Fruit fly (Drosophila melanogaster): ENCODE results near the gene CG15864.

CG15864 gene

dm6 chr3R:8248138-8248537 is at the start of gene CG15864:
TSS of gene CG15864 (plus strand) at chr3R:8248438.
- TF ChIP-seq CTCF (optimal IDR thresholded peaks at IDR 0.05): no peak
- TF ChIP-seq CG8478 (optimal IDR thresholded peaks at IDR 0.05): no peak

- TF ChIP-seq CG8478 (optimal IDR thresholded peaks at IDR 0.05) (no peak), CTCF (optimal IDR thresholded peaks at IDR 0.05) (no peak)
Measured at dm6 chr3R:8203367-8203766, 44.9 kb upstream of the CG15864 start.

DNA sequence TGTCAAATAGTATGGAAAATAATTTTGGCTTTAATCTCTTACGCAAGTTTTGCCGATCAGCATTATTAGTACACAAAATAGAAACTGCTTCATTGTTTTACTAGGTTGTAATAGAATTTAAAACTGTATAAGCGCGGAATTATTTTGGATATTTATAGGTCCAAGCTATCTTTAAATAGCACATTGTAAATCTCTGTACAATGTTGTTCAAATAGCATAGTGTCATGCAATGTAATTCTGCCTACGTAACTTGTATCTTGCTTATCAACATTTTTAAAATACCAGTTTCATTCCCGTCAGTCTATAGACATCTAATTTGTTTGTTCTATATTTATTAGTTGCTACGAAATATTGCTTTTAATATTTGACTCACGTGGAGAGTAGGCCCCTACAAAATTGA is 43.5 kb upstream of the CG15864 start, which contains the start of gene CheA84a:
TSS of gene CheA84a (minus strand) at position 101 of the 400 bp plus-strand sequence.
- no peak for TF ChIP-seq CTCF (optimal IDR thresholded peaks at IDR 0.05)
- TF ChIP-seq CG8478 (optimal IDR thresholded peaks at IDR 0.05): no peak

- no peak for TF ChIP-seq CG8478 (optimal IDR thresholded peaks at IDR 0.05)
- no peak for TF ChIP-seq CTCF (optimal IDR thresholded peaks at IDR 0.05)
Measured at dm6 chr3R:8205292-8205893, 42.8 kb upstream of the CG15864 start.

DNA sequence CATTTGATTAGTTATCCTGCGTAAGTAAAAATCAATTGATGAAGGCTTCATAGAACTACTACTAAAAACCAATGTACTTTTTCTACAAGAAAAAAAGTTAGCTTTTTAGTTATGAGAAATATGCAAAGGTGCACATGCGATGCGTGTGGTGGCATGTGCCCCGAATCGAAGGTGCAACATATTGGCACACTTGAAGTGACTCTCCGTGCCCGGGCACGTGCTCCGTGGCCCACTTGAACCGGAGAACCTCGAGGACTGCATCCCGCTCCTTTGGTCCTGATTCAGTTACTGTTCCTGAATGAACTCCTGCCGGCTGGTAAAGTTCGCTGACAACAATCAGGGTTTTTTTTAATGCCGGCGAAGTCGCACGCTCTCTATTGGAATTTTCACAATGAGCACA is 42.2 kb upstream of the CG15864 start:
- TF ChIP-seq CTCF (optimal IDR thresholded peaks at IDR 0.05) (no peak), CG8478 (optimal IDR thresholded peaks at IDR 0.05) (no peak)

DNA sequence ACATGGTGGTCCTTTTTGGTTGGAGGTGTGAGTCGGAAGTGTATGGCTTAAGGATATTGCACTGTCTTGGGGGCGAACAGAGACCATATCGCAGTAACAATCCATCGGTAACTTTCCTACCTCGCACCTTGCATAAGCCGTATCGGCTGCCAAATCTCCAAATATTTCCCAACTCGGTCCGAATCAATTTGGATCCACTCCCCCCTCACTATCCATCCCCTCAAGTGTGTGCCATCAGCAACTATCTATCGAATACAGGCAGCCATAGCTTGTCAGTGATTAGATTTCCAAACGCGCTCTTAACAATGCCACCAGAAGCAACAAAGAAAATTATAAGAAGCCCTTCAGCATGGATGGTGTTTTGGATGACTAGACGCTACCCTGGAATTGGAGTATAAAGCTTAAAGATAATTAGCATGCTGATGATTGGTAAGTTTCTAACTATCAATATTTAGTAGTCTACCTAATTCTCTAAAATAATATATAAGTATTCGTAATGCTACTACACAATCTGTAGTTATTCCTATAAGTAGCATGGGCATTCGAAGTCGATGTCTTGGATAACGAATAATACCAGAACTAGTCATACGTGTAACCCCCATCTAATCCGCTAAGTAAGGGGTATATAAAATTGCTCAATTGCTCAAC is 41.5 kb upstream of the CG15864 start:
- TF ChIP-seq CG8478 (optimal IDR thresholded peaks at IDR 0.05) (no peak), CTCF (optimal IDR thresholded peaks at IDR 0.05) (no peak)

dm6 chr3R:8207276-8207654 is 41.0 kb upstream of the CG15864 start:
- TF ChIP-seq CG8478 (optimal IDR thresholded peaks at IDR 0.05): no peak

dm6 chr3R:8208378-8209021 is 39.7 kb upstream of the CG15864 start:
- TF ChIP-seq CG8478 (optimal IDR thresholded peaks at IDR 0.05) (no peak), CTCF (optimal IDR thresholded peaks at IDR 0.05) (no peak)

DNA sequence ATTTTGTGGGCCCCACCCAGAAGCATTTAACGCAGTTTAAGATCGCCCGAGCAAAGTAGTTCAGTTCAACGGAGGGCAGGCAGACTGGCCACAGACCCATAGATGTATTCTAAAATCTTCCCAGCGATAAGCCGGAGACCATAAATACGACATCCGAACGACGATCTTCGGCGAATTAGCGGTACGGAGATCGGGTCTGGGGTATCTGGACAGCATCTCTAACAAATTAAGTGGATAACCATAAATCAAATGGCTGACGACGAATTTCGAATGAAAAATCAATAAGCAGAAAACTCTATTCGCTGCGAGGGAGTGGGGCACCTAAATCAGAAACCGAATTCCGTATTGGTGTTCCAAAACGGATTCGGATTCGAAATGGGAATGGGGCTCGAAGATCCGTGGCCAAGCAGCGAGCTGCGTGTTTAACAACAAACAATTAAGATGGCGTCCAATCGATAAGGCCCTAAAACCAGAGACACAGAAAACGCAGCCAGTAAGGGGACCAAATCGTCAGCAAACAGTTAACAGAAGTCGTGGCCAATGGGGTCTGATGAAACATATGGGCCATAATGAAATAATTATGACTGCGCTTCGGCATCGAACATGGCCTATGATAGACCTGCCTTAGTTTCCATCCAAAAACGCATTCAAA is 37.3 kb upstream of the CG15864 start:
- TF ChIP-seq CG8478 (optimal IDR thresholded peaks at IDR 0.05): no peak

DNA sequence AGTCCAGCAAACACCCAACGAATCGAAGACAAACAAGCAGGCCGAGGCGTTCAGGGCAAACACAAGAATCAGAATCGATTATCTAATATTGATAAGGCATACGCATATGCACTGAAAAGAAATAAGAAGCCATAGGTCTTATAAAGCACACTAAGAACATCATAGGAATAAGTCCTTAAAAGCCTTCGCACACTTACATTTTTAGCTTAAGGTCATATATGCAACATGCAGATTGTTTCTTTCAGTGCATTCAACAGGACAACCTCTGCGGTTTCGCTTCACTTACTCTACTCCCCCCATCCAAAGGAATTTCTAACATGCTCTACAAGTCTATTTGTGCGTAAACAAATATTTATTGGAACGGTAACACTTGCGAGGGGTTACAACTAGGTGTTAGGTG is 35.6 kb upstream of the CG15864 start:
- no peak for TF ChIP-seq CG8478 (optimal IDR thresholded peaks at IDR 0.05)
- no peak for TF ChIP-seq CTCF (optimal IDR thresholded peaks at IDR 0.05)

DNA sequence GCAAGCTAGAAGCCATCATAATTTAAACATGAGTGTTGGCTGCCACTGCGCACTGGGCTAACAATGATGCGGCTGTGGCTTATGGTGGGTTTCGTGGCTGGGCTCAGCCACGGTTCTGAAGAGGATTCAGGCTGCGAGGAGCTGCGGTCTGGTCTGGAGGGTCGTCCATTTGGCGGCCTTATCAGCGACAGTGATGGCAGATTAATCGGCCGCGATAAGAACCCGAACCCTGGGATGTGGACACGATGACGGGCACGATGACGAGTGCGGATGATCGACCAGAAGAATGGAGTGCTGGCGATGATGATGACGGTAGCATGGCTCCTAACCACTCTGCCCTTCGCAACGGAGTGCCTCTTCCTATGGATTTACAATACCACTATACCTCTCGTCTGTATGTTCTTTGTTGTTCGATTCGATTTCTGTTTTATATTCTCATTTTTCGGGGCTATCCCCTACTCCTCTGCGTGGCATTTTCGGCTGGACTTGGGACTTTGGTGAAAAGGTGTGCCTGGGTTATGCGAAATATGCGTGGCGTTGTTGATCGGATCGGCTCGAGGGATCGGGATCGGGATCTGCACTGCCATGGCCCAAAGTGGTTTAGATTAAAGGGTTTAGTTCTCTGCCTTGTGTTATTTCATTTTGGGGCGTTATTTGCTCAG is 32.6 kb upstream of the CG15864 start:
- no peak for TF ChIP-seq CTCF (optimal IDR thresholded peaks at IDR 0.05)
- no peak for TF ChIP-seq CG8478 (optimal IDR thresholded peaks at IDR 0.05)

DNA sequence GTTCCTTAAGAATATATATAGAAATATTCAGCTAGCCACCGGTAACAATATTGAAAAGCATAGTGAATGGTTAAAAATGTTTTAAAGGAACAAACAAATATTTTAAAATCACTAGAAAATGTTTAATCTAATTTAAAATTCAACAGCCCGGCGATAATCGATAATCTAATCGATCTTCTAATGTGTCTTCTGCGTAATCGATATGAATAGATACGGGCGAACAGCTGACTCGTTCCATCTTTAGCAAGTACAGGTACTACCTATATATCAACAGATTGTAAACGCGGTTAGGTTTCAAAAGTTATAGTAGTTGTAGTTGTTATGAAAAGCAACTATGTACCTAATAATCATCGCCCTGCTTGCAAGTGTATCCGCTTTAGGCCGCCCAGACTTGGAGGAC is 30.5 kb upstream of the CG15864 start, which contains the start of gene CG7800:
TSS of gene CG7800 (plus strand) at position 231 of the 400 bp plus-strand sequence.
- TF ChIP-seq CTCF (optimal IDR thresholded peaks at IDR 0.05): no peak
- no peak for TF ChIP-seq CG8478 (optimal IDR thresholded peaks at IDR 0.05)

DNA sequence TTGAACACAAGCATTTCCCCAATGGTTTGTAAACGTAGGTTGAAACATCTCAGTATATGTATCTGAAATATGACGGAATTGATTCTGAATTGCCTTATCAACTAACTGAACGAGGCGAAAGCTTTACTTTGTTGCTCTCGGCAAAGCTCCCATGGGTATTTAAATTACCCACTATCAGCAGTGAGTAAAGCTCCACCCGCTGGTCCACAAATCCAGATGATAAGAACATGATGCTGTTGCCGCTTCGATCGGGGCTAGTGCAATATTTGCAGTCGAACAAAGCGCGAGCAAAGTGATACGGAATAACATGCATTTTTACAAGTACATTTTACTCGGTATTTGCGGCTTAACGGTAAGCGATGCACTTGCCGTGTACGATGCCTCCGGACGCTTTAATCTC is 28.3 kb upstream of the CG15864 start, which contains the start of gene CG18249:
TSS of gene CG18249 (plus strand) at position 256 of the 400 bp plus-strand sequence.
- no peak for TF ChIP-seq CTCF (optimal IDR thresholded peaks at IDR 0.05)
- no peak for TF ChIP-seq CG8478 (optimal IDR thresholded peaks at IDR 0.05)

dm6 chr3R:8223074-8223597 is 25.1 kb upstream of the CG15864 start:
- TF ChIP-seq CG8478 (optimal IDR thresholded peaks at IDR 0.05): no peak
- TF ChIP-seq CTCF (optimal IDR thresholded peaks at IDR 0.05): no peak

Data from S2 (cell line).